Worm (Caenorhabditis elegans): ENCODE data around the gene daz-1.

ce11 chrII:5478318-5478717 is 22.2 kb downstream of the daz-1 start, which contains the start of gene F56D1.1:
- no peak for TF ChIP-seq ama-1 (optimal IDR thresholded peaks at IDR 0.05)
- TF ChIP-seq tbx-37 (GFP tag; conservative IDR thresholded peaks at IDR 0.05), result no peak
